Worm (Caenorhabditis elegans) whole organism, L1 larva: ENCODE results near the gene mmad-1.

ENCODE experiments used
- C04F5.9 ChIP-seq: sonication (generic microtip); optimal IDR thresholded peaks from 2 replicates; lab custom pipeline; 2016; ENCODE audit warnings: missing genetic modification characterization, missing compliant biosample characterization
- C16A3.4 ChIP-seq: fragments of 150-350 bp; optimal IDR thresholded peaks from 2 replicates; lab custom pipeline; 2014; ENCODE audit warnings: missing biosample characterization, missing genetic modification characterization
- aha-1 ChIP-seq: fragments of 150-350 bp; optimal IDR thresholded peaks from 2 replicates; lab custom pipeline; 2014; ENCODE audit warnings: missing biosample characterization, missing genetic modification characterization
- ces-1 ChIP-seq: fragments of 150-350 bp; optimal IDR thresholded peaks from 2 replicates; lab custom pipeline; 2014; ENCODE audit warnings: missing biosample characterization, missing genetic modification reagents, missing genetic modification characterization
- mdl-1 ChIP-seq, 2 experiments: fragments of 150-350 bp; optimal IDR thresholded peaks; 2 replicates each; lab custom pipeline; 2014 to 2017; ENCODE audit warnings: missing biosample characterization in 2 of 2, missing genetic modification characterization in 2 of 2, inconsistent platforms in 1 of 2
- ztf-11 ChIP-seq, 2 experiments: sonication (generic microtip); optimal IDR thresholded peaks; 2 replicates each; lab custom pipeline; 2016 to 2017; ENCODE audit warnings: missing genetic modification characterization in 2 of 2, missing biosample characterization in 1 of 2, missing compliant biosample characterization in 1 of 2

ce11 chrIII:13501599-13501998, 47.2 kb downstream of the mmad-1 start, which contains the start of gene T28A8.5:
- TF ChIP-seq mdl-1 (tag; optimal IDR thresholded peaks at IDR 0.05; lab: Kevin White, UChicago) (no peak), ces-1 (GFP tag; lab: Kevin White, UChicago) (no peak), aha-1 (no peak), ztf-11 (tag; optimal IDR thresholded peaks at IDR 0.05; lab: Kevin White, UChicago) (no peak), C04F5.9 (tag; lab: Kevin White, UChicago) (no peak), C16A3.4 (tag; lab: Kevin White, UChicago) (no peak)
